Worm (Caenorhabditis elegans): ENCODE data around the gene T13F2.6.

The T13F2.6 gene

DNA sequence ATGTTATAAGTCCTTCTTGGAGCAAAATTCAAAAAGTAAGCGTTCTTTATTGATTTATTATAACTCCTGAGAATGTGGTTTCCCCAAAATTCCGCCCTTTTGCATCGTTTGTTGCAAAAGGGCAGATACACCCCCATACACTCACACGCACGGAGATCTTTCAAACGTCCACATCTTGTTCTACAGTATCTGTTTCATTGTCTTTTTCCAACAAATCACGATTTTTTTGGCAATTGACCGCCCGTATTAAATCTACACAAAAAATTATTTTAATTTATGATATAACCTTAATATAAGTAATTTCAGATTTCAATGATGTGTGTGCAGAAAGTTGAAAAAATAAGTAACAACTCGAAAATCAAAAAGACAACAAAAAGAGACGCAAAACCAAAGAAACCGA lies 11.4 kb downstream of the T13F2.6 start, which contains the start of gene T13F2.4:
TSS of gene T13F2.4 (plus strand) at position 301 of the 400 bp plus-strand sequence.
- TF ChIP-seq fkh-2 (tag; optimal IDR thresholded peaks at IDR 0.05) (no peak), nhr-28 (tag; optimal IDR thresholded peaks at IDR 0.05) (no peak), ztf-11 (tag; optimal IDR thresholded peaks at IDR 0.05) (no peak), egl-27 (tag; optimal IDR thresholded peaks at IDR 0.05) (no peak), nhr-237 (tag; optimal IDR thresholded peaks at IDR 0.05) (no peak), unc-39 (tag; optimal IDR thresholded peaks at IDR 0.05) (no peak), tbx-2 (tag; optimal IDR thresholded peaks at IDR 0.05) (no peak), fos-1 (tag; optimal IDR thresholded peaks at IDR 0.05) (no peak), nhr-77 (tag; optimal IDR thresholded peaks at IDR 0.05) (no peak), egl-5 (tag; optimal IDR thresholded peaks at IDR 0.05) (no peak), sea-2 (GFP tag; optimal IDR thresholded peaks at IDR 0.05) (no peak), nhr-67 (tag; optimal IDR thresholded peaks at IDR 0.05) (no peak), lin-39 (tag; optimal IDR thresholded peaks at IDR 0.05) (no peak), daf-12 (tag; optimal IDR thresholded peaks at IDR 0.05) (no peak), mml-1 (tag; optimal IDR thresholded peaks at IDR 0.05) (no peak), eor-1 (tag; optimal IDR thresholded peaks at IDR 0.05) (no peak), nhr-23 (tag; optimal IDR thresholded peaks at IDR 0.05) (no peak)

DNA sequence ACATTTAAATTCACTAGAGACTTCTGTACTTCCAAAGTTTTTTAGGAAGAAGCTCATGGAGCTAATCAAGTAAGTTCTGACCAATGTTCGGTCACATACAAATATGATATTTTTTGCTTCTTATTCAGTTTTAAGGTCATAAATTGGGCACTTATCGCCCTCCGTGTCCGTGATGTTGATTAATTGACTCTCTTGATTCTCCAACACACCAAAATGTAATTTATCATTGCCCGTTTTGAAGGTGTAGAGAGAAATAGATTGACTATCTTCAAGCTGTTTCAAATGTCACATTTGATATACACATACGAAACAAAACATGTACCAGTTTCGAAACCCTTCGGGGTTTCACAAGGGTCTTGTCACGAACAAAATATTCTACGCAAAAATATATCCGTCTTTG lies 12.6 kb downstream of the T13F2.6 start:
- TF ChIP-seq nfya-1 (tag; optimal IDR thresholded peaks at IDR 0.05; ENCODE audit: insufficient read depth) (no peak), nhr-25 (tag; optimal IDR thresholded peaks at IDR 0.05) (peak; percentile 36), jun-1 (tag; optimal IDR thresholded peaks at IDR 0.05) (no peak), elt-3 (tag; optimal IDR thresholded peaks at IDR 0.05) (no peak), unc-62 (GFP tag; optimal IDR thresholded peaks at IDR 0.05) (peak; percentile 68), ceh-28 (tag; optimal IDR thresholded peaks at IDR 0.05) (no peak), ceh-82 (tag; optimal IDR thresholded peaks at IDR 0.05) (no peak), fkh-10 (GFP tag; optimal IDR thresholded peaks at IDR 0.05) (no peak), snpc-4 (tag; optimal IDR thresholded peaks at IDR 0.05) (no peak), nhr-28 (tag; optimal IDR thresholded peaks at IDR 0.05) (no peak), unc-39 (tag; optimal IDR thresholded peaks at IDR 0.05) (no peak), pqm-1 (tag; optimal IDR thresholded peaks at IDR 0.05) (no peak), sea-2 (GFP tag; optimal IDR thresholded peaks at IDR 0.05) (no peak), daf-12 (tag; optimal IDR thresholded peaks at IDR 0.05) (no peak), elt-2 (tag; optimal IDR thresholded peaks at IDR 0.05) (no peak), aly-2 (tag; optimal IDR thresholded peaks at IDR 0.05) (no peak), lin-39 (tag; optimal IDR thresholded peaks at IDR 0.05) (peak; percentile 60), egl-5 (tag; optimal IDR thresholded peaks at IDR 0.05) (no peak), hmg-11 (tag; optimal IDR thresholded peaks at IDR 0.05) (no peak), lsy-12 (tag; optimal IDR thresholded peaks at IDR 0.05) (no peak), elt-1 (tag; optimal IDR thresholded peaks at IDR 0.05) (no peak), skn-1 (tag; optimal IDR thresholded peaks at IDR 0.05) (no peak), ceh-9 (tag; optimal IDR thresholded peaks at IDR 0.05) (no peak)

- TF ChIP-seq nhr-77 (tag; optimal IDR thresholded peaks at IDR 0.05): no peak
These were observed 17.1 kb downstream of the T13F2.6 start for ce11 chrIV:9795250-9795649.

DNA sequence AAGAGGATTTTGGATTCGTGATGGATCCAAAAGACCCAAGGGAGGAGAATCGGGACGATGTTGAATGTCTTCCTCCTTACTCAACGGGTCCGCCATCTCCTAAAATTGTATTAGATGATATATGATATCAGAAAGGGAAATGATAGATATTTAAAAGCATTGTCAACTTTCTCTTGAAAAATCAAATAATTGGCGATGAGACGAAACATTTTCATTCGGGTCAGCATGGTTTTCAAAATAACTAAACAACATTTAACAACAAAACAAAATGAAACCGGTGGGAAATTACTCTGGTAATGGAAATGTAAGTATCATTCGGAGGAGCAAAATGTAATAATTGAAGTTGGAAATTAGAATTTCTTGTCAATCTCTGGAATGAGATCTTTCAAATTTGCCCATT lies 18.4 kb downstream of the T13F2.6 start, which contains the start of gene pis-1:
TSS of gene pis-1 (minus strand) at position 101 of the 400 bp plus-strand sequence.
- no peak for TF ChIP-seq ceh-28 (tag; optimal IDR thresholded peaks at IDR 0.05)
- TF ChIP-seq hmg-11 (tag; optimal IDR thresholded peaks at IDR 0.05): no peak
- TF ChIP-seq lin-15B (tag; optimal IDR thresholded peaks at IDR 0.05): no peak
- TF ChIP-seq ceh-16 (tag; optimal IDR thresholded peaks at IDR 0.05): no peak
- no peak for TF ChIP-seq nhr-67 (tag; optimal IDR thresholded peaks at IDR 0.05)
- TF ChIP-seq pqm-1 (tag; optimal IDR thresholded peaks at IDR 0.05): no peak
- no peak for TF ChIP-seq lsy-12 (tag; optimal IDR thresholded peaks at IDR 0.05)
- TF ChIP-seq nhr-43 (tag; optimal IDR thresholded peaks at IDR 0.05; ENCODE audit: poor library complexity, severe bottlenecking): no peak
- no peak for TF ChIP-seq elt-2 (tag; optimal IDR thresholded peaks at IDR 0.05)
- no peak for TF ChIP-seq elt-3 (tag; optimal IDR thresholded peaks at IDR 0.05)
- no peak for TF ChIP-seq mdl-1 (tag; optimal IDR thresholded peaks at IDR 0.05)
- TF ChIP-seq nhr-77 (tag; optimal IDR thresholded peaks at IDR 0.05): no peak
- no peak for TF ChIP-seq R02D3.7 (tag; optimal IDR thresholded peaks at IDR 0.05)

Data from whole organism, L3 larva.